Fruit fly (Drosophila melanogaster) whole organism, embryonic: Measurements from ENCODE around the gene LSm7.

Source experiments
- BEAF-32 ChIP-seq: fragments of 200-800 bp; sonication (Bioruptor generic); optimal IDR thresholded peaks from 3 replicates; lab custom pipeline; 2017; ENCODE audit warnings: missing biosample characterization, missing genetic modification characterization, mild to moderate bottlenecking, moderate library complexity, missing genetic modification reagents
- CG10267 ChIP-seq: fragments of 200-800 bp; sonication (Bioruptor generic); optimal IDR thresholded peaks from 2 replicates; lab custom pipeline; 2018; ENCODE audit warnings: missing biosample characterization, mild to moderate bottlenecking, missing genetic modification characterization, moderate library complexity
- CG10366 ChIP-seq: fragments of 200-800 bp; sonication (Bioruptor generic); IDR thresholded peaks from 2 replicates; pipeline ENCODE4 v1.3.6; 2022; ENCODE audit warnings: missing biosample characterization, missing genetic modification characterization
- CG10979 ChIP-seq: fragments of 200-800 bp; sonication (Bioruptor generic); optimal IDR thresholded peaks from 2 replicates; lab custom pipeline; 2018; ENCODE audit warnings: missing biosample characterization, mild to moderate bottlenecking, missing genetic modification characterization, moderate library complexity
- CG11723 ChIP-seq: fragments of 200-800 bp; sonication (Bioruptor generic); optimal IDR thresholded peaks from 2 replicates; lab custom pipeline; 2017; ENCODE audit warnings: missing biosample characterization, mild to moderate bottlenecking, missing genetic modification characterization
- CG16779 ChIP-seq: fragments of 200-800 bp; sonication (Bioruptor generic); IDR thresholded peaks from 2 replicates; pipeline ENCODE4 v1.3.6; 2022; ENCODE audit warnings: missing biosample characterization, missing genetic modification characterization
- CG17328 ChIP-seq: fragments of 200-800 bp; sonication (Bioruptor generic); IDR thresholded peaks from 2 replicates; pipeline ENCODE4 v1.3.6; 2022; ENCODE audit warnings: missing biosample characterization, missing genetic modification characterization
- CG17802 ChIP-seq: fragments of 200-800 bp; sonication (Bioruptor generic); optimal IDR thresholded peaks from 2 replicates; lab custom pipeline; 2018; ENCODE audit warnings: missing biosample characterization, mild to moderate bottlenecking, missing genetic modification characterization, moderate library complexity
- CG2199 ChIP-seq: fragments of 200-800 bp; sonication (Bioruptor generic); IDR thresholded peaks from 3 replicates; pipeline ENCODE4 v1.3.6; 2022; ENCODE audit warnings: missing biosample characterization, missing genetic modification characterization
- CG2875 ChIP-seq: fragments of 200-800 bp; sonication (Bioruptor generic); optimal IDR thresholded peaks from 2 replicates; lab custom pipeline; 2017; ENCODE audit warnings: missing biosample characterization, mild to moderate bottlenecking, missing genetic modification characterization, missing genetic modification reagents
- CG2889 ChIP-seq: fragments of 200-800 bp; sonication (Bioruptor generic); IDR thresholded peaks from 3 replicates; pipeline ENCODE4 v1.3.6; 2022; ENCODE audit warnings: missing biosample characterization, missing genetic modification characterization
- CG30020 ChIP-seq: fragments of 200-800 bp; optimal IDR thresholded peaks from 2 replicates; lab custom pipeline; 2019; ENCODE audit warnings: missing biosample characterization, mild to moderate bottlenecking, missing genetic modification characterization, moderate library complexity
- CG31388 ChIP-seq: fragments of 200-800 bp; sonication (Bioruptor generic); optimal IDR thresholded peaks from 2 replicates; lab custom pipeline; 2016; ENCODE audit warnings: missing biosample characterization, missing genetic modification characterization
- CG3407 ChIP-seq: fragments of 200-800 bp; sonication (Bioruptor generic); optimal IDR thresholded peaks from 2 replicates; lab custom pipeline; 2018; ENCODE audit warnings: missing biosample characterization, mild to moderate bottlenecking, missing genetic modification characterization
- CG4328 ChIP-seq: fragments of 200-800 bp; sonication (Bioruptor generic); optimal IDR thresholded peaks from 3 replicates; lab custom pipeline; 2017; ENCODE audit warnings: missing biosample characterization, missing genetic modification reagents, missing genetic modification characterization
- CG4424 ChIP-seq: fragments of 200-800 bp; sonication (Bioruptor generic); optimal IDR thresholded peaks from 3 replicates; lab custom pipeline; 2016; ENCODE audit warnings: missing biosample characterization, missing genetic modification characterization
- CG4730 ChIP-seq: fragments of 200-800 bp; sonication (Bioruptor generic); IDR thresholded peaks from 2 replicates; pipeline ENCODE4 v1.3.6; 2022; ENCODE audit warnings: missing biosample characterization, missing genetic modification characterization
- CG5180 ChIP-seq: fragments of 200-800 bp; sonication (Bioruptor generic); optimal IDR thresholded peaks from 3 replicates; lab custom pipeline; 2017; ENCODE audit warnings: missing biosample characterization, missing genetic modification characterization, mild to moderate bottlenecking, moderate library complexity, missing genetic modification reagents
- CG6765 ChIP-seq: fragments of 200-800 bp; sonication (Bioruptor generic); optimal IDR thresholded peaks from 3 replicates; lab custom pipeline; 2017; ENCODE audit warnings: missing biosample characterization, mild to moderate bottlenecking, missing genetic modification characterization
- CG6854 ChIP-seq: fragments of 200-800 bp; sonication (Bioruptor generic); optimal IDR thresholded peaks from 3 replicates; lab custom pipeline; 2017; ENCODE audit warnings: missing biosample characterization, mild to moderate bottlenecking, missing genetic modification characterization
- CG7372 ChIP-seq: fragments of 200-800 bp; sonication (Bioruptor generic); IDR thresholded peaks from 2 replicates; pipeline ENCODE4 v1.3.6; 2022; ENCODE audit warnings: missing biosample characterization, missing genetic modification characterization
- CG7745 ChIP-seq: fragments of 200-800 bp; sonication (Bioruptor generic); optimal IDR thresholded peaks from 2 replicates; lab custom pipeline; 2018; ENCODE audit warnings: missing biosample characterization, mild to moderate bottlenecking, missing genetic modification characterization, moderate library complexity
- CG7963 ChIP-seq: fragments of 200-800 bp; sonication (Bioruptor generic); IDR thresholded peaks from 3 replicates; pipeline ENCODE4 v1.3.6; 2022; ENCODE audit warnings: missing biosample characterization, missing genetic modification characterization; ENCODE audit not compliant: partially characterized antibody
- CG8281 ChIP-seq: fragments of 200-800 bp; sonication (Bioruptor generic); optimal IDR thresholded peaks from 2 replicates; lab custom pipeline; 2018; ENCODE audit warnings: missing biosample characterization, mild to moderate bottlenecking, missing genetic modification characterization, moderate library complexity
- CG9727 ChIP-seq: fragments of 200-800 bp; sonication (Bioruptor generic); optimal IDR thresholded peaks from 3 replicates; lab custom pipeline; 2017; ENCODE audit warnings: missing biosample characterization, mild to moderate bottlenecking, missing genetic modification characterization
- Dref ChIP-seq: fragments of 200-800 bp; sonication (Bioruptor generic); IDR thresholded peaks from 2 replicates; pipeline ENCODE4 v1.3.6; 2022; ENCODE audit warnings: missing biosample characterization, missing genetic modification characterization
- HLH4C ChIP-seq: fragments of 200-800 bp; sonication (Bioruptor generic); IDR thresholded peaks from 3 replicates; pipeline ENCODE4 v1.3.6; 2022; ENCODE audit warnings: missing biosample characterization, missing genetic modification characterization; ENCODE audit not compliant: partially characterized antibody
- Lpt ChIP-seq: fragments of >200 bp; optimal IDR thresholded peaks from 2 replicates; lab custom pipeline; 2018; ENCODE audit warnings: missing biosample characterization, missing genetic modification characterization
- Mad ChIP-seq: fragments of 200-800 bp; sonication (Bioruptor generic); optimal IDR thresholded peaks from 2 replicates; lab custom pipeline; 2016; ENCODE audit warnings: missing biosample characterization, missing genetic modification characterization
- NC2β ChIP-seq: fragments of 200-800 bp; sonication (Bioruptor generic); optimal IDR thresholded peaks from 2 replicates; lab custom pipeline; 2016; ENCODE audit warnings: missing biosample characterization, missing genetic modification characterization
- Oli ChIP-seq: fragments of 200-800 bp; sonication (Bioruptor generic); optimal IDR thresholded peaks from 2 replicates; lab custom pipeline; 2018; ENCODE audit warnings: missing biosample characterization, mild to moderate bottlenecking, missing genetic modification characterization, moderate library complexity
- PHDP ChIP-seq: fragments of 200-800 bp; sonication (Bioruptor generic); optimal IDR thresholded peaks from 3 replicates; lab custom pipeline; 2018; ENCODE audit warnings: missing biosample characterization, mild to moderate bottlenecking, missing genetic modification characterization, moderate library complexity
- Poxn ChIP-seq: fragments of 200-800 bp; sonication (Bioruptor generic); IDR thresholded peaks from 2 replicates; pipeline ENCODE4 v1.3.6; 2022; ENCODE audit warnings: missing biosample characterization, missing genetic modification characterization
- Scr ChIP-seq: fragments of 200-800 bp; sonication (Bioruptor generic); IDR thresholded peaks from 2 replicates; pipeline ENCODE4 v1.3.6; 2022; ENCODE audit warnings: missing biosample characterization, missing genetic modification characterization; ENCODE audit not compliant: partially characterized antibody
- Usf ChIP-seq: fragments of 200-800 bp; sonication (Bioruptor generic); optimal IDR thresholded peaks from 2 replicates; lab custom pipeline; 2017; ENCODE audit warnings: missing genotype, missing biosample characterization, missing genetic modification characterization
- bsh ChIP-seq, 2 experiments: fragments of 200-800 bp; sonication (Bioruptor generic); optimal IDR thresholded peaks; 2 replicates each; lab custom pipeline; 2017 to 2018; ENCODE audit warnings: mild to moderate bottlenecking in 2 of 2, missing biosample characterization in 2 of 2, missing genetic modification characterization in 2 of 2, moderate library complexity in 1 of 2
- chinmo ChIP-seq: fragments of 200-800 bp; sonication (Bioruptor generic); IDR thresholded peaks from 4 replicates; pipeline ENCODE4 v1.3.6; 2022; ENCODE audit warnings: missing biosample characterization, missing genetic modification characterization; ENCODE audit not compliant: partially characterized antibody
- corto ChIP-seq: fragments of 200-800 bp; sonication (Bioruptor generic); optimal IDR thresholded peaks from 2 replicates; lab custom pipeline; 2016; ENCODE audit warnings: missing biosample characterization, mild to moderate bottlenecking, missing genetic modification characterization, moderate library complexity
- esg ChIP-seq: fragments of 200-800 bp; sonication (Bioruptor generic); conservative IDR thresholded peaks from 2 replicates; pipeline ENCODE4 v1.3.6; 2022; ENCODE audit warnings: missing biosample characterization, missing genetic modification characterization
- eyg ChIP-seq: fragments of 200-800 bp; sonication (Bioruptor generic); optimal IDR thresholded peaks from 3 replicates; lab custom pipeline; 2016; ENCODE audit warnings: missing biosample characterization, missing genetic modification characterization
- ken ChIP-seq: fragments of 200-800 bp; sonication (Bioruptor generic); IDR thresholded peaks from 3 replicates; pipeline ENCODE4 v1.3.6; 2022; ENCODE audit warnings: missing biosample characterization, missing genetic modification characterization
- klu ChIP-seq: fragments of 200-800 bp; sonication (Bioruptor generic); IDR thresholded peaks from 2 replicates; pipeline ENCODE4 v1.3.6; 2022; ENCODE audit warnings: missing biosample characterization, missing genetic modification characterization
- knrl ChIP-seq: fragments of 200-800 bp; sonication (Bioruptor generic); IDR thresholded peaks from 3 replicates; pipeline ENCODE4 v1.3.6; 2022; ENCODE audit warnings: missing biosample characterization, missing genetic modification characterization; ENCODE audit not compliant: partially characterized antibody
- nerfin-1 ChIP-seq: fragments of 200-800 bp; sonication (Bioruptor generic); optimal IDR thresholded peaks from 3 replicates; lab custom pipeline; 2019; ENCODE audit warnings: missing biosample characterization, mild to moderate bottlenecking, missing genetic modification characterization, moderate library complexity
- pzg ChIP-seq: fragments of 200-800 bp; sonication (Bioruptor generic); optimal IDR thresholded peaks from 3 replicates; lab custom pipeline; 2018; ENCODE audit warnings: missing biosample characterization, mild to moderate bottlenecking, missing genetic modification characterization, moderate library complexity
- sens-2 ChIP-seq: fragments of 200-800 bp; sonication (Bioruptor generic); IDR thresholded peaks from 2 replicates; pipeline ENCODE4 v1.3.6; 2022; ENCODE audit warnings: missing biosample characterization, missing genetic modification characterization
- stwl ChIP-seq: fragments of 200-800 bp; sonication (Bioruptor generic); optimal IDR thresholded peaks from 3 replicates; lab custom pipeline; 2018; ENCODE audit warnings: missing biosample characterization, mild to moderate bottlenecking, missing genetic modification characterization, moderate library complexity
- tgo ChIP-seq: fragments of 200-800 bp; sonication (Bioruptor generic); IDR thresholded peaks from 3 replicates; pipeline ENCODE4 v1.3.6; 2022; ENCODE audit warnings: missing biosample characterization, missing genetic modification characterization
- tin ChIP-seq: fragments of 200-800 bp; sonication (Bioruptor generic); optimal IDR thresholded peaks from 3 replicates; lab custom pipeline; 2016; ENCODE audit warnings: missing biosample characterization, missing genetic modification characterization
- twi ChIP-seq: fragments of 200-800 bp; optimal IDR thresholded peaks from 2 replicates; lab custom pipeline; 2019; ENCODE audit warnings: missing biosample characterization, mild to moderate bottlenecking, missing genetic modification characterization, moderate library complexity
- zen ChIP-seq: fragments of 200-800 bp; sonication (Bioruptor generic); optimal IDR thresholded peaks from 3 replicates; lab custom pipeline; 2018; ENCODE audit warnings: missing biosample characterization, mild to moderate bottlenecking, missing genetic modification characterization, moderate library complexity

The LSm7 gene

DNA sequence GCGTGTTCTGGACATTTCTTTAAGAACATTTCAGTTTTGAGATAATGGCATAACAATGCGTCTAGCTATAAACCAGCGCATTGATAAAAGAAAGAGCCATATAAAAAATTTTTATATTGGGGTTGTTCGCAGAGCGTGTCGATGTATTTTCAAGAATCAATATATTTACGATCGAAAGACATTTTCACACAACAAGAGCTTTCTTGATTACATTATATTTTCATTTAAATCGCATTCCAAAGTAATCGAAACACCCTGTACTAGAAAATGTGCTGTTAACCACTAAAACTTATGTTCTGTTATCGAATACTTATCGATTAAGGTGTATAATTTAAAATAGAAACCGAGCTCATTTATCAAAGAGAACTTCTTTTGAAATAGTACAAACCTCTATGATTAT lies 39.1 kb downstream of the LSm7 start (continued):
- TF ChIP-seq HLH4C (no peak; the same call in 2 of the 3 replicates), pzg (GFP tag; lab: Kevin White, UChicago) (no peak), CG17328 (GFP tag; lab: Robert Waterston, UW) (no peak; the same call in 1 of the 2 replicates), CG17802 (no peak), Oli (tag; lab: Kevin White, UChicago) (peak; percentile 55), CG2889 (GFP tag; lab: Robert Waterston, UW) (no peak), Scr (no peak), ken (GFP tag; lab: Robert Waterston, UW) (no peak), CG6854 (GFP tag; lab: Kevin White, UChicago) (no peak), CG7372 (GFP tag; lab: Robert Waterston, UW) (no peak), Mad (GFP tag; lab: Kevin White, UChicago) (no peak), twi (tag; lab: Kevin White, UChicago) (no peak), CG4328 (GFP tag; lab: Kevin White, UChicago) (no peak), CG30020 (tag; lab: Kevin White, UChicago) (peak; percentile 69), CG10979 (tag; lab: Kevin White, UChicago) (no peak), CG5180 (GFP tag; lab: Kevin White, UChicago) (no peak), Lpt (GFP tag; lab: Kevin White, UChicago) (no peak), CG10267 (tag; lab: Kevin White, UChicago) (no peak), BEAF-32 (no peak), CG16779 (GFP tag; lab: Robert Waterston, UW) (no peak), CG31388 (GFP tag; lab: Kevin White, UChicago) (peak; percentile 34), bsh (GFP tag; optimal IDR thresholded peaks at IDR 0.05; lab: Kevin White, UChicago) (peak in 1 of 2 experiments; percentile 30), tgo (no peak; the same call in 2 of the 3 replicates), klu (GFP tag; lab: Robert Waterston, UW) (peak; percentile 36), zen (tag; lab: Kevin White, UChicago) (no peak), CG2199 (no peak), CG7963 (GFP tag; lab: Robert Waterston, UW) (no peak), CG9727 (GFP tag; lab: Kevin White, UChicago) (no peak), CG6765 (no peak), CG4424 (GFP tag; lab: Kevin White, UChicago) (no peak), CG10366 (peak; percentile 75), sens-2 (GFP tag; lab: Robert Waterston, UW) (no peak), eyg (GFP tag; lab: Kevin White, UChicago) (no peak), PHDP (peak; percentile 58), corto (GFP tag; lab: Kevin White, UChicago) (no peak), knrl (GFP tag; lab: Robert Waterston, UW) (no peak), Usf (GFP tag; lab: Kevin White, UChicago) (no peak), NC2β (peak; percentile 15), esg (peak; percentile 21; the same call in 1 of the 2 replicates), CG8281 (tag; lab: Kevin White, UChicago) (no peak), nerfin-1 (tag; lab: Kevin White, UChicago) (no peak), Dref (GFP tag; lab: Robert Waterston, UW) (peak; percentile 59), CG4730 (GFP tag; lab: Robert Waterston, UW) (no peak), CG2875 (GFP tag; lab: Kevin White, UChicago) (no peak), CG7745 (tag; lab: Kevin White, UChicago) (no peak), chinmo (GFP tag; lab: Robert Waterston, UW) (no peak), CG3407 (GFP tag; lab: Kevin White, UChicago) (no peak), Poxn (GFP tag; lab: Robert Waterston, UW) (no peak), stwl (no peak), CG11723 (GFP tag; lab: Kevin White, UChicago) (no peak), tin (GFP tag; lab: Kevin White, UChicago) (peak; percentile 34)
